Worm (Caenorhabditis elegans): Measurements from ENCODE around the gene cri-2.

The cri-2 gene

DNA sequence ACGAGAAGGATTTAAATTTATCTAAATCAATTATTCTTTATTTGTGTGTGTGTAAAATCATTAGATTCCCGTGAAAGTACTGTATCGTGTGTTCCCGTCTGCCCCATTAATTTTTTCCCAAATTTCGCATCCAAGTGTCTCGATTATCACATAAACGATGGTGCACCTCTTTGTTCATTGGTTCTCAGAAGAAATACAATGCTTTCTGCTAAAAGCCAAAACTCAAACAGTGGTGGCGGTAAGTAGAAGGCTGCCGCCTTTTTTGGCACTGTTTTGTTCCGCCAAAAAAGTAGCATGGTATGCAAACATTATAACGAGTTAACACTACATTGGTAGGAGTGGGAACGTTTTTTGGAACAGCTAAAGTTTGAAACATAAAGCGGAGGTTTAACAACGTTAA is 21.8 kb downstream of the cri-2 start (continued):
- TF ChIP-seq snpc-3.4 (tag; optimal IDR thresholded peaks at IDR 0.05) (no peak), F52B5.7 (tag; optimal IDR thresholded peaks at IDR 0.05) (no peak), nfya-2 (GFP tag; IDR thresholded peaks at IDR 0.05) (no peak), Y67H2A.10 (GFP tag; conservative IDR thresholded peaks at IDR 0.05) (no peak), mes-4 (tag; optimal IDR thresholded peaks at IDR 0.05) (no peak)

DNA sequence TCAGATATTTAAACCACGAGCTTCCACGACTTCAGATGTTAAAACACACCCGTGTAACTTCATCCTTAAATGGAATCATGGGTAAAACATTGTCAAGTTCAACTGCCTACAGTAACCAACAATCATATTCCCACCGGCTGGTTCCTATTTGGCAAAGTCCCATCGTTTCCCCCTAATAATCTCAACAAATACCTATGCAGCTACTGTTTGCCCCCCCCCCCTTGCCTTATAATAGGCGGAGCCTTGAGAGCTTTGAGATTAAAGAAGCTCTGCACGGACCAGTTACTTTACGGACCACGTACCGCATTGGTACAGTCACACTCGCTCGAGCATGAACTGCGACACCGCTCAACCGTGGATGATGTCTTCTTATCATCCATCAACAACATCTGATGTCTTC is 23.0 kb downstream of the cri-2 start, which contains the start of gene pax-1:
pax-1 (plus strand) TSS at position 301 of the 400 bp plus-strand sequence.
- TF ChIP-seq F23B12.7 (tag; optimal IDR thresholded peaks at IDR 0.05; ENCODE audit: insufficient read depth), result no peak
- no peak for TF ChIP-seq snpc-4 (GFP tag; optimal IDR thresholded peaks at IDR 0.05)
- no peak for TF ChIP-seq snpc-4 (tag; optimal IDR thresholded peaks at IDR 0.05)
- no peak for TF ChIP-seq B0035.1 (tag; optimal IDR thresholded peaks at IDR 0.05)
- TF ChIP-seq aptf-2 (GFP tag; conservative IDR thresholded peaks at IDR 0.05), result no peak
- no peak for TF ChIP-seq ztf-6 (GFP tag; IDR thresholded peaks at IDR 0.05)
- TF ChIP-seq lsl-1 (GFP tag; optimal IDR thresholded peaks at IDR 0.05), result no peak
- TF ChIP-seq pbrm-1 (GFP tag; IDR thresholded peaks at IDR 0.05), result no peak
- TF ChIP-seq hlh-12 (tag; optimal IDR thresholded peaks at IDR 0.05), result no peak
- TF ChIP-seq F39B2.1 (GFP tag; IDR thresholded peaks at IDR 0.05), result no peak
- no peak for TF ChIP-seq bed-2 (GFP tag; IDR thresholded peaks at IDR 0.05)

DNA sequence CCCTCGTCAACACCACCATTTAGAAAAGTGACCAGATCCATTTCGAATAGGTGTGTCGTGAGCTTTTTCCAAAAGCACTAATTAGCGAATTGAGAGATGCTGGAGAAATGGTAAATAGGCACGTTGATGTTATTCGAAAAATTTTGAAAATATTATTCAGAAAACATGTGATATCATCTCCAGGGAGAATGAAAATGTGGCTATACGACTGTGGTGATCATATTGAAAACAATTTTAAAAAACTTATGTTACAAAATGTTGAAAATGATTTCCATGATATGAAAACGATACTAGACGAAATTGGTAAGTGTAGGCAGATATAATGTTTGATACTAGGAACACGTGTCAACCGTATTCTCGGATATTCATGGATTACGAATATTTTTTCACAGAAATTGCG is 25.2 kb downstream of the cri-2 start, which contains the start of gene K07C11.10:
K07C11.10 (minus strand) TSS at position 101 of the 400 bp plus-strand sequence.
- TF ChIP-seq T07F8.4 (tag; optimal IDR thresholded peaks at IDR 0.05) (no peak), sdz-38 (tag; optimal IDR thresholded peaks at IDR 0.05) (no peak), Y56A3A.18 (GFP tag; IDR thresholded peaks at IDR 0.05) (no peak), sptf-2 (GFP tag; optimal IDR thresholded peaks at IDR 0.05) (no peak), nfya-1 (tag; optimal IDR thresholded peaks at IDR 0.05; ENCODE audit: borderline replicate concordance, insufficient read depth) (no peak), snpc-3.4 (tag; optimal IDR thresholded peaks at IDR 0.05) (no peak), T26A5.8 (tag; optimal IDR thresholded peaks at IDR 0.05) (no peak), nhr-90 (tag; optimal IDR thresholded peaks at IDR 0.05) (no peak), lin-54 (GFP tag; optimal IDR thresholded peaks at IDR 0.05) (no peak), lag-1 (GFP tag; IDR thresholded peaks at IDR 0.05) (no peak), ceh-100 (GFP tag; IDR thresholded peaks at IDR 0.05) (no peak), lsl-1 (GFP tag; optimal IDR thresholded peaks at IDR 0.05) (no peak), F55B11.4 (tag; optimal IDR thresholded peaks at IDR 0.05; ENCODE audit: borderline replicate concordance, insufficient read depth) (no peak), dpl-1 (GFP tag; optimal IDR thresholded peaks at IDR 0.05) (no peak), Y53G8AR.9 (GFP tag; conservative IDR thresholded peaks at IDR 0.05) (no peak), chd-7 (tag; optimal IDR thresholded peaks at IDR 0.05) (no peak), mes-4 (tag; optimal IDR thresholded peaks at IDR 0.05) (no peak), nhr-179 (tag; optimal IDR thresholded peaks at IDR 0.05) (no peak)

DNA sequence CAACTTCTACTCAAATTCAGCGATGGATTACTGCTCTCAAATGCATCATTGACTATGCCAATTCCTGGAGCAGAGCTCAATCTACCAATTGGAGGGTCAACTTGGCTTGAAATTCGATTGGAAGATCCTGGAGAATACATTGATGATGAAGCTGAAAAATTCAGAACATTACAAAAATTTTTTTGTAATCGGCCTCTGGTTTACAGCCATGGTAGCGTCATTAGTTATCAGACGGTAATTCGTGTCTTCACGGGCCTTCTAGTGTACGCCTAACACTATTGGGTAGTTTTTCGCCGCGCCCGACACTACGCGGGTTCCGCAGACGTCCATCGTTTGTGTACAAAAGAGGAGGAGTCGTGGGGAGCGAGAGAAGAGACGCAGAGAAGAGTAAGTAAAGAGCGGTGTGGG is 27.1 kb downstream of the cri-2 start:
- peak; percentile 20 for TF ChIP-seq T07F8.4 (tag; optimal IDR thresholded peaks at IDR 0.05)
- peak; percentile 84 for TF ChIP-seq lin-40 (tag; optimal IDR thresholded peaks at IDR 0.05)
- peak in 1 of 2 experiments; percentile 83 for TF ChIP-seq rec-8 (tag; optimal IDR thresholded peaks at IDR 0.05)
- peak; percentile 91 for TF ChIP-seq nfyb-1 (GFP tag; IDR thresholded peaks at IDR 0.05)
- TF ChIP-seq cebp-2 (GFP tag; IDR thresholded peaks at IDR 0.05), result 0 out of 2 replicates have a peak, but pooled peaks have one; percentile 9
- TF ChIP-seq dpl-1 (GFP tag; optimal IDR thresholded peaks at IDR 0.05), result peak; percentile 40
- TF ChIP-seq zim-3 (tag; optimal IDR thresholded peaks at IDR 0.05), result peak; percentile 1
- no peak for TF ChIP-seq dpff-1 (tag; optimal IDR thresholded peaks at IDR 0.05)
- TF ChIP-seq nhr-179 (tag; optimal IDR thresholded peaks at IDR 0.05), result no peak
- TF ChIP-seq ets-4 (GFP tag; optimal IDR thresholded peaks at IDR 0.05), result peak; percentile 61
- peak; percentile 96 for TF ChIP-seq dox-1 (GFP tag; IDR thresholded peaks at IDR 0.05)
- peak; percentile 66 for TF ChIP-seq ceh-27 (GFP tag; optimal IDR thresholded peaks at IDR 0.05)
- TF ChIP-seq lir-1 (GFP tag; conservative IDR thresholded peaks at IDR 0.05), result peak; percentile 70; the same call in 1 of the 2 replicates
- TF ChIP-seq xnd-1 (tag; optimal IDR thresholded peaks at IDR 0.05), result peak; percentile 66
- 0 out of 2 replicates have a peak, but pooled peaks have one; percentile 20 for TF ChIP-seq cebp-1 (GFP tag; IDR thresholded peaks at IDR 0.05)
- TF ChIP-seq cebp-1 (tag; optimal IDR thresholded peaks at IDR 0.05), result no peak
- TF ChIP-seq sptf-2 (GFP tag; optimal IDR thresholded peaks at IDR 0.05), result peak; percentile 17

Data from whole organism, young adult.